2 worm cellular contexts compared by ENCODE assay signal in genomic region chrX:2852388-2852908, ce11.
TF ChIP-seq lines count a peak whose summit lies in the region.

Gene kin-29, minus strand, starts transcription at chrX:2852438.

TF ChIP-seq in whole organism, L1 larva, 84 proteins besides CTCF, POLR2A, EP300 and RAD21 (continued from another document):
- TF ChIP-seq ceh-8 (GFP tag; optimal IDR thresholded peaks at IDR 0.05; lab: Kevin White, UChicago) (peak; percentile 35), C04F5.9 (tag; optimal IDR thresholded peaks at IDR 0.05; lab: Kevin White, UChicago) (peak; percentile 24), sptf-1 (tag; optimal IDR thresholded peaks at IDR 0.05; lab: Kevin White, UChicago) (no peak), nhr-11 (tag; optimal IDR thresholded peaks at IDR 0.05; lab: Kevin White, UChicago) (no peak), ztf-4 (tag; optimal IDR thresholded peaks at IDR 0.05; lab: Kevin White, UChicago) (peak; percentile 72), nhr-12 (tag; optimal IDR thresholded peaks at IDR 0.05; lab: Kevin White, UChicago) (no peak), ceh-90 (tag; optimal IDR thresholded peaks at IDR 0.05; lab: Kevin White, UChicago) (no peak), elt-2 (tag; optimal IDR thresholded peaks at IDR 0.05; lab: Kevin White, UChicago) (peak; percentile 70), ceh-63 (GFP tag; optimal IDR thresholded peaks at IDR 0.05; lab: Kevin White, UChicago) (no peak), pax-3 (tag; optimal IDR thresholded peaks at IDR 0.05; lab: Kevin White, UChicago) (peak; percentile 67), ztf-11 (tag; optimal IDR thresholded peaks at IDR 0.05; lab: Kevin White, UChicago) (peak in 1 of 2 experiments; percentile 71), nhr-237 (tag; optimal IDR thresholded peaks at IDR 0.05; lab: Kevin White, UChicago) (peak; percentile 43), hlh-4 (tag; optimal IDR thresholded peaks at IDR 0.05; lab: Kevin White, UChicago) (no peak), lsy-2 (tag; optimal IDR thresholded peaks at IDR 0.05; lab: Kevin White, UChicago) (peak; percentile 55 to 82), lin-39 (tag; optimal IDR thresholded peaks at IDR 0.05; lab: Kevin White, UChicago) (no peak), nhr-76 (tag; optimal IDR thresholded peaks at IDR 0.05; lab: Kevin White, UChicago) (no peak), lin-13 (GFP tag; optimal IDR thresholded peaks at IDR 0.05; lab: Kevin White, UChicago) (peak; percentile 76), ets-5 (GFP tag; IDR thresholded peaks at IDR 0.05; lab: Robert Waterston, UW) (no peak), pag-3 (tag; optimal IDR thresholded peaks at IDR 0.05; lab: Kevin White, UChicago; ENCODE audit: borderline replicate concordance, insufficient read depth) (no peak), sup-37 (GFP tag; optimal IDR thresholded peaks at IDR 0.05; lab: Kevin White, UChicago) (no peak), ceh-82 (tag; optimal IDR thresholded peaks at IDR 0.05; lab: Kevin White, UChicago) (peak; percentile 42 to 90 (median 46)), irx-1 (tag; optimal IDR thresholded peaks at IDR 0.05; lab: Kevin White, UChicago) (peak; percentile 66), lin-35 (GFP tag; optimal IDR thresholded peaks at IDR 0.05; lab: Kevin White, UChicago) (peak; percentile 48 to 79), fkh-10 (GFP tag; optimal IDR thresholded peaks at IDR 0.05; lab: Kevin White, UChicago) (peak; percentile 89), mab-9 (GFP tag; IDR thresholded peaks at IDR 0.05; lab: Robert Waterston, UW) (0 out of 2 replicates have a peak, but pooled peaks have one; percentile 50)

TF ChIP-seq in whole organism, young adult, 124 proteins besides CTCF, POLR2A, EP300 and RAD21 (continued from another document):
- TF ChIP-seq hsf-1 (GFP tag; IDR thresholded peaks at IDR 0.05; lab: Robert Waterston, UW) (no peak), egrh-3 (GFP tag; IDR thresholded peaks at IDR 0.05; lab: Robert Waterston, UW) (peak; percentile 81), ztf-18 (tag; optimal IDR thresholded peaks at IDR 0.05; lab: Kevin White, UChicago) (peak; percentile 59), madf-6 (GFP tag; IDR thresholded peaks at IDR 0.05; lab: Robert Waterston, UW) (peak; percentile 56; the same call in 1 of the 2 replicates), die-1 (tag; optimal IDR thresholded peaks at IDR 0.05; lab: Kevin White, UChicago) (peak; percentile 36), Y53F4B.3 (GFP tag; IDR thresholded peaks at IDR 0.05; lab: Robert Waterston, UW) (no peak), gei-17 (GFP tag; optimal IDR thresholded peaks at IDR 0.05; lab: Kevin White, UChicago) (peak; percentile 82), sptf-2 (GFP tag; optimal IDR thresholded peaks at IDR 0.05; lab: Kevin White, UChicago) (no peak), nhr-90 (tag; optimal IDR thresholded peaks at IDR 0.05; lab: Kevin White, UChicago) (peak; percentile 22), lag-1 (GFP tag; IDR thresholded peaks at IDR 0.05; lab: Robert Waterston, UW) (no peak), tbx-9 (tag; optimal IDR thresholded peaks at IDR 0.05; lab: Kevin White, UChicago; ENCODE audit: borderline replicate concordance) (no peak), F23B12.7 (tag; optimal IDR thresholded peaks at IDR 0.05; lab: Kevin White, UChicago; ENCODE audit: insufficient read depth) (peak; percentile 40), aptf-2 (GFP tag; conservative IDR thresholded peaks at IDR 0.05; lab: Robert Waterston, UW) (no peak), lin-54 (GFP tag; optimal IDR thresholded peaks at IDR 0.05; lab: Kevin White, UChicago) (peak; percentile 47), chd-7 (tag; optimal IDR thresholded peaks at IDR 0.05; lab: Kevin White, UChicago) (peak; percentile 83), ceh-79 (tag; optimal IDR thresholded peaks at IDR 0.05; lab: Kevin White, UChicago) (no peak), hlh-12 (tag; optimal IDR thresholded peaks at IDR 0.05; lab: Kevin White, UChicago) (no peak)
TF ChIP-seq in whole organism, young adult: peak in this region for 49.
